Worm (Caenorhabditis elegans): ENCODE data around the gene F44A2.5.
A peak's percentile ranks its signal among the peaks of the same experiment; 100 is the strongest.

The F44A2.5 gene

DNA sequence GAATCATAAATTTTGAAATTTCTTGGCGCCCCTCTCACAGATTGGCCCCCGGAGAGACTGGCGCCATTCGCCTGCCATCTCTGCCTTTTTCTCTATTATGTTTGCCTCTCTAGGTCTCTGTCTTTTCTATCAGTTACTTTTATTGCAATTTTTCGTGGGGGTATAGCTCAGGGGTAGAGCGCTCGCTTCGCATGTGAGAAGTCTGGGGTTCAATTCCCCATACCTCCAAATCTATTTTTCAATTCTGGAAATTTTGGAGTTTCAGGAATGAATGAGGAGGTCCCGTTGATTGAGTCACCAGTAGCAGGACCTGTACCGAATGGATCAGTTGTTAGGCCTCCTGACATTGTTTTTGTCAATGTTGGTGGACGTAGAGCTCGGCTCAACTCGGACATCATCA is 20.6 kb downstream of the F44A2.5 start, which contains the start of gene kvs-3 (continued):
- TF ChIP-seq lin-1 (GFP tag; IDR thresholded peaks at IDR 0.05) = peak; percentile 92
- TF ChIP-seq dmd-8 (GFP tag; IDR thresholded peaks at IDR 0.05) = peak; percentile 99
- TF ChIP-seq php-3 (GFP tag; IDR thresholded peaks at IDR 0.05) = peak; percentile 92
- TF ChIP-seq saeg-2 (GFP tag; IDR thresholded peaks at IDR 0.05) = peak; percentile 82; the same call in 1 of the 2 replicates
- TF ChIP-seq Y5F2A.4 (GFP tag; optimal IDR thresholded peaks at IDR 0.05) = peak; percentile 87
- peak; percentile 91 for TF ChIP-seq hmg-1.1 (GFP tag; IDR thresholded peaks at IDR 0.05)
- TF ChIP-seq mxl-3 (GFP tag; optimal IDR thresholded peaks at IDR 0.05) = no peak
- TF ChIP-seq unc-130 (GFP tag; optimal IDR thresholded peaks at IDR 0.05) = peak; percentile 22
- TF ChIP-seq nhr-11 (tag; optimal IDR thresholded peaks at IDR 0.05) = no peak
- peak; percentile 48 to 85 for TF ChIP-seq daf-16 (GFP tag; optimal IDR thresholded peaks at IDR 0.05)
- no peak for TF ChIP-seq daf-16 (tag; optimal IDR thresholded peaks at IDR 0.05)
- no peak for TF ChIP-seq duxl-1 (tag; optimal IDR thresholded peaks at IDR 0.05; ENCODE audit: poor library complexity)
- TF ChIP-seq spr-3 (GFP tag; optimal IDR thresholded peaks at IDR 0.05) = peak; percentile 89
- peak in 1 of 2 experiments; percentile 62 for TF ChIP-seq hif-1 (tag; optimal IDR thresholded peaks at IDR 0.05)
- TF ChIP-seq dpl-1 (GFP tag; optimal IDR thresholded peaks at IDR 0.05) = peak; percentile 4
- peak; percentile 62 for TF ChIP-seq hlh-30 (tag; optimal IDR thresholded peaks at IDR 0.05; ENCODE audit: insufficient read depth)

DNA sequence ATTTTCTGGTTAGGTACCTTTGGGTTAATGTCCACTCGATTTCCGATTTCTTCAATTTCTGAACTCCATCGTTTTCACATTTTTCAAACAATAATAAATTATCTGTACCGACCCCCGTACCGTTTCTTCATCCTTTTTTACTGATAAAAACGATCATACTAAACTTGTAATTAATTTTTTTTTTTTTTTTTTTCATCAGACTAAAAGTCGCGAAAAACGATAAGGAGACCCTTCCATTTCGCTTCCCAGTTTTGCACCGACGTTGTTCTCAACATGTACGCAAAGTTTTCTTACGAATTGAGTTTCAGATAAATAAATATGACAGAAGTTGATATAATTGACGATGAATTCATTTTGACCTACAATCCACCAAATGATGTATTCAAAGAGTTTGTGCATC is 23.8 kb downstream of the F44A2.5 start, which contains the start of gene F44A2.7:
F44A2.7 (plus strand) TSS at position 301 of the 400 bp plus-strand sequence.
- TF ChIP-seq F49E8.2 (tag; optimal IDR thresholded peaks at IDR 0.05; ENCODE audit: borderline replicate concordance) (no peak), dmd-6 (GFP tag; IDR thresholded peaks at IDR 0.05) (0 out of 2 replicates have a peak, but pooled peaks have one; percentile 21)

DNA sequence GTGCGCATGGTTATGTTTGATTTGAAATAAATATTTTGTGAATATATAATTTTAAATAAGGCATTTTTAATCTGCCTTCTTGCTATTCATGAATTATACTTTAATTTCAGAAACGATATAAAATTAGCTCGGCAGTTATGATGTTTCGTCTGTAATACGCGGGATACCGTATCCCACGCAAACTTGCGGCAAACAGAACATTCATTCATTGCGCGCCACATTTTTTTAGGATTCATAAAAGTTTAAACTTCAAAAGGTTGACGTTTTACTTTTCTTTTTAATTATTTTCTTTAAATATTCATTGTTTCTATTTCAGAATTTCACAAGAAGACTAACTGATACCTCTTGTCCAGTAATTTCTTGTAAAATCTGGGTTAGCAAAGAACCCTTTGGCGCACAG is 25.5 kb downstream of the F44A2.5 start, which contains the start of gene tag-153:
tag-153 (plus strand) TSS at position 200 of the 400 bp plus-strand sequence.
- TF ChIP-seq F44E2.7 (GFP tag; IDR thresholded peaks at IDR 0.05) (no peak), lin-13 (GFP tag; optimal IDR thresholded peaks at IDR 0.05) (no peak), nhr-10 (tag; optimal IDR thresholded peaks at IDR 0.05) (no peak), Y48G9A.11 (GFP tag; IDR thresholded peaks at IDR 0.05) (no peak), ztf-7 (tag; optimal IDR thresholded peaks at IDR 0.05) (no peak), spr-3 (GFP tag; optimal IDR thresholded peaks at IDR 0.05) (no peak), arid-1 (GFP tag; conservative IDR thresholded peaks at IDR 0.05) (no peak), madf-9 (GFP tag; conservative IDR thresholded peaks at IDR 0.05) (no peak), nhr-77 (tag; optimal IDR thresholded peaks at IDR 0.05) (no peak), nhr-6 (tag; optimal IDR thresholded peaks at IDR 0.05) (no peak), mxl-2 (GFP tag; conservative IDR thresholded peaks at IDR 0.05) (no peak)

DNA sequence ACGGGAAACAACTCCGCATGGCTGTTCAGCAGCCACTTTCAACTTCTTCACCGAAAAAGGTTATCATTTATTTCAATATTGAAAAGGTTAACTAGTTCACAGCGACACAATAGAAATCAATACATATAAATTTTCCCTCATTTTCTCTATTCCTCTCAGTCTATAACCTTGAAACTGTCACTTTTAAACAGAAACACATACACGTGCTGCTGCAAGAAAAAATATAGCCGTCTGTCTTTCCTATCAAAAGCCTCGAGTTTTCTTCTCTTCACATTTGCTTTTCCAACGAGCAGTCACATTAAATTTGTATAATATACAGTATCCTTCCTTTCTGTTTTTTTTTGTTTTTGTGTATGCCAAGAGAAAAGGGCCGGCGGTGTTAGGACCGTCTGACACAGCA is 26.7 kb downstream of the F44A2.5 start:
- TF ChIP-seq hlh-30 (tag; optimal IDR thresholded peaks at IDR 0.05; ENCODE audit: insufficient read depth) (peak; percentile 56), unc-39 (tag; optimal IDR thresholded peaks at IDR 0.05) (no peak), ceh-82 (tag; optimal IDR thresholded peaks at IDR 0.05) (no peak), ama-1 (optimal IDR thresholded peaks at IDR 0.05) (no peak), mxl-3 (GFP tag; optimal IDR thresholded peaks at IDR 0.05) (peak; percentile 56), dve-1 (tag; optimal IDR thresholded peaks at IDR 0.05; ENCODE audit: insufficient read depth) (peak; percentile 6), aha-1 (tag) (peak; percentile 53), mdl-1 (tag; optimal IDR thresholded peaks at IDR 0.05) (peak; percentile 4 to 42), spr-1 (tag; optimal IDR thresholded peaks at IDR 0.05) (no peak)

DNA sequence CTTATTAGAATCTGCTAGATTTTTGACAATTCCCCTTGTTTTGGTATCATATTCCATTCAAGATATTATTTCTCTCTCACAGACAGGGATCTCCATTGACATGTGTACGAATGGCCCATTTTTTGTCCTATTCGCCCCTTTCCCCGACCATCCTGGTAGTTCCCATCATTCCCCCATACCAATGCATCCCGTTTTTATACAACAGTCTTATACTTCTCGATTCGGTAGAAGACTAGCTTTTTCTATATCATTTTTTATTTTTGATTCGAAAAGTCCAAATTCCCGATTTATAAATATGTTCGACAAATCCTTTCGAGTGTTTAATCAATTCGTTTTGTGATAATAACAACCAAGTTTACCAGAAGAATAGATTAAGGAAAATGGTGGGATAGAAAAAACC is 29.5 kb downstream of the F44A2.5 start:
- peak; percentile 34 for TF ChIP-seq ama-1 (optimal IDR thresholded peaks at IDR 0.05)
- TF ChIP-seq nhr-77 (tag; optimal IDR thresholded peaks at IDR 0.05) = peak; percentile 56
- TF ChIP-seq nhr-41 (GFP tag; IDR thresholded peaks at IDR 0.05) = no peak

All from whole organism, L4 larva.